Worm (Caenorhabditis elegans): ENCODE data around the gene T28D6.7.

T28D6.7 gene

ce11 chrIII:11343041-11343440, 3.2 kb downstream of the T28D6.7 start, which contains the start of the genes T28D6.6 and pen-2:
TSS of gene T28D6.6 (minus strand) at chrIII:11343108.
TSS of gene pen-2 (plus strand) at chrIII:11343322.
- TF ChIP-seq pag-3 (tag; optimal IDR thresholded peaks at IDR 0.05; ENCODE audit: borderline replicate concordance): no peak
- TF ChIP-seq unc-55 (GFP tag; optimal IDR thresholded peaks at IDR 0.05): no peak
- TF ChIP-seq pros-1 (tag; optimal IDR thresholded peaks at IDR 0.05): no peak
- TF ChIP-seq unc-42 (tag; optimal IDR thresholded peaks at IDR 0.05): peak; percentile 46
- no peak for TF ChIP-seq odd-2 (tag; optimal IDR thresholded peaks at IDR 0.05)
- no peak for TF ChIP-seq npax-4 (tag; optimal IDR thresholded peaks at IDR 0.05)

- TF ChIP-seq Y22D7AL.16 (tag; optimal IDR thresholded peaks at IDR 0.05): no peak
- no peak for TF ChIP-seq ceh-30 (tag; optimal IDR thresholded peaks at IDR 0.05)
- TF ChIP-seq madf-2 (tag; optimal IDR thresholded peaks at IDR 0.05): no peak
- no peak for TF ChIP-seq nhr-11 (tag; optimal IDR thresholded peaks at IDR 0.05)
- no peak for TF ChIP-seq ztf-16 (tag; optimal IDR thresholded peaks at IDR 0.05)
- TF ChIP-seq zip-5 (tag; optimal IDR thresholded peaks at IDR 0.05): no peak
- no peak for TF ChIP-seq hlh-13 (GFP tag; optimal IDR thresholded peaks at IDR 0.05)
- no peak for TF ChIP-seq ceh-24 (tag; optimal IDR thresholded peaks at IDR 0.05)
- no peak for TF ChIP-seq ceh-18 (tag; optimal IDR thresholded peaks at IDR 0.05)
- no peak for TF ChIP-seq elt-4 (tag; optimal IDR thresholded peaks at IDR 0.05)
- no peak for TF ChIP-seq K02D7.2 (tag; optimal IDR thresholded peaks at IDR 0.05)
- TF ChIP-seq eyg-1 (tag; optimal IDR thresholded peaks at IDR 0.05): no peak
- no peak for TF ChIP-seq che-1 (tag; optimal IDR thresholded peaks at IDR 0.05)
- TF ChIP-seq ets-4 (tag; optimal IDR thresholded peaks at IDR 0.05): no peak
- no peak for TF ChIP-seq tbx-7 (tag; optimal IDR thresholded peaks at IDR 0.05)
- no peak for TF ChIP-seq pha-2 (tag; optimal IDR thresholded peaks at IDR 0.05)
- no peak for TF ChIP-seq ama-1 (optimal IDR thresholded peaks at IDR 0.05)
Observed at ce11 chrIII:11341466-11341865, 4.8 kb downstream of the T28D6.7 start.

- peak; percentile 71 for TF ChIP-seq nfya-1 (tag; optimal IDR thresholded peaks at IDR 0.05)
- TF ChIP-seq rnt-1 (tag; optimal IDR thresholded peaks at IDR 0.05): no peak
Observed at ce11 chrIII:11337627-11338026, 8.7 kb downstream of the T28D6.7 start.

- TF ChIP-seq ceh-2 (tag; optimal IDR thresholded peaks at IDR 0.05) (no peak), ceh-24 (tag; optimal IDR thresholded peaks at IDR 0.05) (no peak), Y22D7AL.16 (tag; optimal IDR thresholded peaks at IDR 0.05) (no peak), hlh-8 (tag; optimal IDR thresholded peaks at IDR 0.05) (no peak), pat-9 (tag; optimal IDR thresholded peaks at IDR 0.05) (no peak), ttx-3 (tag; optimal IDR thresholded peaks at IDR 0.05) (no peak), fkh-10 (GFP tag; optimal IDR thresholded peaks at IDR 0.05) (no peak)
Observed at ce11 chrIII:11336072-11336471, 10.2 kb downstream of the T28D6.7 start.

- TF ChIP-seq ceh-31 (tag; optimal IDR thresholded peaks at IDR 0.05) (peak; percentile 24), unc-42 (tag; optimal IDR thresholded peaks at IDR 0.05) (peak; percentile 48), pqm-1 (tag; optimal IDR thresholded peaks at IDR 0.05) (no peak), ceh-18 (tag; optimal IDR thresholded peaks at IDR 0.05) (peak; percentile 28), ref-2 (tag; optimal IDR thresholded peaks at IDR 0.05) (peak; percentile 40)
Observed at ce11 chrIII:11334346-11334745, 11.9 kb downstream of the T28D6.7 start.

ce11 chrIII:11333032-11333732, 13.1 kb downstream of the T28D6.7 start, which contains the start of gene T28D6.5:
TSS of gene T28D6.5 (plus strand) at chrIII:11333682.
- TF ChIP-seq pha-2 (tag; optimal IDR thresholded peaks at IDR 0.05) (no peak), nhr-11 (tag; optimal IDR thresholded peaks at IDR 0.05) (no peak), unc-3 (GFP tag; conservative IDR thresholded peaks at IDR 0.05) (no peak), unc-3 (tag; optimal IDR thresholded peaks at IDR 0.05) (no peak), pros-1 (tag; optimal IDR thresholded peaks at IDR 0.05) (no peak), ceh-2 (tag; optimal IDR thresholded peaks at IDR 0.05) (no peak), unc-42 (tag; optimal IDR thresholded peaks at IDR 0.05) (peak; percentile 85), ceh-19 (GFP tag; optimal IDR thresholded peaks at IDR 0.05) (no peak), ztf-16 (tag; optimal IDR thresholded peaks at IDR 0.05) (no peak)

Measured in whole organism, late embryonic.